Fruit fly (Drosophila melanogaster): ENCODE results near the gene pyd.

Gene pyd

DNA sequence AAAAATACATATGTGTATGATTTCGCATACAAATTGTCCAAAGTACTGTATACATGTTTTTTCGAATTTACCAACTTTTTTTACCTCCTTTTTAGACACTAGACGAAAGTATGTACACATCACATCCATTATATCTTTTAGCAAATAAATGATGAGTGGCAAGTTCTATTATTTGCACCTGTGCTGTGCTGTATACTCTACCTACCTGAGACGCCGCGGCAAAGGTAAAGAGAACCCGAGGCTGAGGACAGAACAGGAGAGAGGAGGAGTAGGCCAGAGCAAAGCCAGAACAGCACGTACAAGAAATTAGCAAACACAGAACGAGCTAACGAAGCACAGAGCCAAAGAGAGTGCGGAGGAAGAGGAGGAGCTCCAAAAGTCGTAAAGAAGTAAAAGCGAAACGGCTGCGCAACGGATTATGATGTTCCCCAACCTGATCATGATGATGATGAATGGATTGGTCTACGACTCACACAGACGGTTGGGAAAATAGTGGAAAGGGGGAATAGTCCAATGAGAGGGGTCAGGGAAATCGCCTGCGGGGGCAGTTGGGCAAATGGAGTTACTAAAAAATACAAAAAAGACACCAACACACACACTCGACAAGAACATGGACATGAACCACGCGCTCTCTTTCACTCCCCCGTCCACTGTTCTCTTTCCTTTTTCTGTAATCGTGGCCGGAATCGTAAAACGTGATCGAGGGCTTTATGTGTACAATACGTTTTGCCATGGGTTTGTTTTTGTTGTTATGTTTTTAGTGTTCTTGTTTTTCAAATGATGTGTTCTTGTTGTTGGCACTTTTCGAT lies 3.7 kb downstream of the pyd start:
- no peak for TF ChIP-seq Sin3A (optimal IDR thresholded peaks at IDR 0.05)
- TF ChIP-seq Myc (optimal IDR thresholded peaks at IDR 0.05) = no peak
- no peak for TF ChIP-seq ttk (optimal IDR thresholded peaks at IDR 0.05)
- TF ChIP-seq insv (optimal IDR thresholded peaks at IDR 0.05) = no peak
- TF ChIP-seq h (optimal IDR thresholded peaks at IDR 0.05) = no peak
- TF ChIP-seq psq (optimal IDR thresholded peaks at IDR 0.05) = no peak

dm6 chr3R:8927052-8927816 lies 4.5 kb downstream of the pyd start:
- TF ChIP-seq Sin3A (optimal IDR thresholded peaks at IDR 0.05) (no peak), psq (optimal IDR thresholded peaks at IDR 0.05) (no peak), insv (optimal IDR thresholded peaks at IDR 0.05) (no peak), h (optimal IDR thresholded peaks at IDR 0.05) (no peak), ttk (optimal IDR thresholded peaks at IDR 0.05) (no peak), Myc (optimal IDR thresholded peaks at IDR 0.05) (no peak)

DNA sequence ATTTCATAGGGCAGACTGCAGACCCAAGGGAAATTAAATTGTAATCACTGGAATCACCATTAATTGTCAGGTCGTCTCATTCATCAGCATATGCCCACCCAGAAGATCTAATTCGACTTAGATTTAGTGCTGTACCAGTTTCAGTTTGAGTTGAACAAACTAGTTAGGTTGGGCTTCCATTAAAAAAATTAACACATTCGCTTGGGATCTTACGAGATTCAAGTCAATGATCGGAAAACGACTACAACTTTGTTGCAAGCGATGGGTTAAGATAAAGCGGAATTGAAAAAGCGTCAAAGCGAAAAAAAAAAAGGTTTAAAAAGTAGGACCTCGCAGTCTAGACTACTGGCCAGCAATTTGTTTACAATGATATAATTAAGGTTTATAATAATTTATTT lies 5.1 kb downstream of the pyd start:
- no peak for TF ChIP-seq insv (optimal IDR thresholded peaks at IDR 0.05)
- TF ChIP-seq Sin3A (optimal IDR thresholded peaks at IDR 0.05) = no peak
- no peak for TF ChIP-seq psq (optimal IDR thresholded peaks at IDR 0.05)
- no peak for TF ChIP-seq ttk (optimal IDR thresholded peaks at IDR 0.05)
- TF ChIP-seq h (optimal IDR thresholded peaks at IDR 0.05) = no peak
- TF ChIP-seq Myc (optimal IDR thresholded peaks at IDR 0.05) = no peak

DNA sequence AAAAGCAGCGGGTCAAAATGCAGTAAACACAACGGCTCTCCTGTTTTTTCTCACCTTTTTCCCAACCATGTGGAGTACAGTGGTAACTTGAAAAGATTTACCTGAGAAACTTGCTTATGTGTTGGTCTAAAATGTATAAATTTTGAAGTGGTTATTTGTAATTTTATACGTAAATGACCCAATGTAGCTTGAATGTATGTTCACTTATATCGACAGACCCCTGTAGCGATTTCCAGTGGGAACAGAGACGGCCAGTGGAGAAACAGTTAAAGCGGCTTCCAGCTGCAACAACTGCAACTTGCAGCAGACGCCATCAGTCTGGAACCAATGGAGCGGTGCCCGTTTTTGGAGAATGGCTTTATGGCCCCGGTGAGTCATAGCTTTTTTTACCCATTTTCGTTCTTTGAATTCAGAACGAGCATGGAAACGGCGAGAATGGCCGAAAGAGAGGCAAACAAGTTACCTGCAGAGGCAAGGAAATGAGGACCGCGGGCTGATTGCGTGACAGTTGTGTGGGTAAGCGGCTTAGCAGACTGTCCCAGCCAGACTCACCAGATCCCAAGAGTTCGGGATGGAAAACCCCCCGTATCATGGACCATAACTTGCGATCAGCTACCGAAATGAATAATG lies 5.7 kb downstream of the pyd start:
- no peak for TF ChIP-seq insv (optimal IDR thresholded peaks at IDR 0.05)
- TF ChIP-seq h (optimal IDR thresholded peaks at IDR 0.05) = no peak
- TF ChIP-seq psq (optimal IDR thresholded peaks at IDR 0.05) = no peak
- TF ChIP-seq Sin3A (optimal IDR thresholded peaks at IDR 0.05) = no peak
- no peak for TF ChIP-seq ttk (optimal IDR thresholded peaks at IDR 0.05)
- no peak for TF ChIP-seq Myc (optimal IDR thresholded peaks at IDR 0.05)

DNA sequence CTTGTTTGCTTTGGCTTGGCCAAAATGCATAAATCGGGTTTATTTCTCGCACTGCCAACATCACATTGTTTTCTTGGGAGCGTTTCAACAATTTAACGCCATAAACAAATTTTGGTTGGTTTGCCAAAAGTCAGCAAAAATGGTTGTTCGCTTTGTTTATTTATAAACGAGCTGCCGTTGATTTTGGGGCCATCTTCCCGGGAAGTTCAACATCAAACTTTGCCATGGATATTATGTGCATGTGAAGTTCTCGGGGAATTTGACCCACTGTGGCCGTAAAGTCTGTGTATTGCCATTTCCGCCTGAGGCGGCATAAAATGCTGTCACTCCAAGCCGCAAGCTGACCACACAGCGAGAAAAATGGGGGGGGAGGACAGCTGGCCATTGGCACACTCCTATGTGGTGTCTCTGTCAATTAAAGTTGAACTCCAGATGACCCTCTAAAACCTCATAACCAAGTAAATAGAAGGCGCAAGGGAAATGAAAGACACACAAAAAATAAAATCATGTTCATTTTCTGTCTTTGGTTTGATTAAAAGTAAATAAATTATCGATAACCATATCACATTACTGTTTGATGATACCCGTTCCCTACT lies 7.8 kb downstream of the pyd start:
- TF ChIP-seq psq (optimal IDR thresholded peaks at IDR 0.05) (no peak), ttk (optimal IDR thresholded peaks at IDR 0.05) (no peak), h (optimal IDR thresholded peaks at IDR 0.05) (no peak), Myc (optimal IDR thresholded peaks at IDR 0.05) (no peak), Sin3A (optimal IDR thresholded peaks at IDR 0.05) (no peak), insv (optimal IDR thresholded peaks at IDR 0.05) (no peak)

- no peak for TF ChIP-seq h (optimal IDR thresholded peaks at IDR 0.05)
- TF ChIP-seq Myc (optimal IDR thresholded peaks at IDR 0.05) = no peak
- no peak for TF ChIP-seq insv (optimal IDR thresholded peaks at IDR 0.05)
- no peak for TF ChIP-seq Sin3A (optimal IDR thresholded peaks at IDR 0.05)
- no peak for TF ChIP-seq ttk (optimal IDR thresholded peaks at IDR 0.05)
- no peak for TF ChIP-seq psq (optimal IDR thresholded peaks at IDR 0.05)
These were observed 9.0 kb downstream of the pyd start for dm6 chr3R:8922617-8923242.

- TF ChIP-seq psq (optimal IDR thresholded peaks at IDR 0.05) = no peak
- TF ChIP-seq h (optimal IDR thresholded peaks at IDR 0.05) = no peak
- TF ChIP-seq insv (optimal IDR thresholded peaks at IDR 0.05) = no peak
- TF ChIP-seq ttk (optimal IDR thresholded peaks at IDR 0.05) = no peak
- TF ChIP-seq Sin3A (optimal IDR thresholded peaks at IDR 0.05) = no peak
- no peak for TF ChIP-seq Myc (optimal IDR thresholded peaks at IDR 0.05)
These were observed 9.8 kb downstream of the pyd start for dm6 chr3R:8921880-8922279.

- TF ChIP-seq h (optimal IDR thresholded peaks at IDR 0.05) = no peak
- no peak for TF ChIP-seq Sin3A (optimal IDR thresholded peaks at IDR 0.05)
- TF ChIP-seq psq (optimal IDR thresholded peaks at IDR 0.05) = no peak
- no peak for TF ChIP-seq Myc (optimal IDR thresholded peaks at IDR 0.05)
- TF ChIP-seq insv (optimal IDR thresholded peaks at IDR 0.05) = no peak
- TF ChIP-seq ttk (optimal IDR thresholded peaks at IDR 0.05) = no peak
These were observed 11.5 kb downstream of the pyd start for dm6 chr3R:8920091-8920733.

- TF ChIP-seq h (optimal IDR thresholded peaks at IDR 0.05) (no peak), psq (optimal IDR thresholded peaks at IDR 0.05) (no peak), insv (optimal IDR thresholded peaks at IDR 0.05) (no peak), Myc (optimal IDR thresholded peaks at IDR 0.05) (no peak), Sin3A (optimal IDR thresholded peaks at IDR 0.05) (no peak), ttk (optimal IDR thresholded peaks at IDR 0.05) (no peak)
These were observed 12.9 kb downstream of the pyd start for dm6 chr3R:8918818-8919217.

- TF ChIP-seq h (optimal IDR thresholded peaks at IDR 0.05) (no peak), insv (optimal IDR thresholded peaks at IDR 0.05) (no peak), Sin3A (optimal IDR thresholded peaks at IDR 0.05) (no peak), Myc (optimal IDR thresholded peaks at IDR 0.05) (no peak), psq (optimal IDR thresholded peaks at IDR 0.05) (no peak), ttk (optimal IDR thresholded peaks at IDR 0.05) (no peak)
These were observed 16.0 kb downstream of the pyd start for dm6 chr3R:8915537-8916332.

All from Kc167 (cell line).